Worm (Caenorhabditis elegans): Measurements from ENCODE around the gene clec-223.

DNA sequence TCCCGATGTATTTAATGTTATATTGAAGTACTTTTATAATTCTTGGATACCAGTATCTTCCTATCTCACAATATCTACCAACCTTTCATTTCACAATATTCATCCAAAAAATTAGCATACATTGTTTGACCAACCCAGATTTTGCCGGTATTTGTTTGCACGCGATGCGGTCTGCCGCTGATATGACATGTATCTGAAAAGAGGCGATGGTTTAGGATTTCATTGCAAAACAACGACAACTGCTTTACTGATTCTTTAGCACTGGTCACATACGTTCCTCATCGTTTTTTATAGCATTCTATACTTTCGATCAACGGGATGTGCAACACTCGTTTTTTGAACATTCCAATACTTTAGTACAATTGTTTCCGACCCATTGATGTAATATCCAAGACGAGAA, 25.1 kb upstream of the clec-223 start, which contains the start of gene mam-4:
- TF ChIP-seq snpc-4 (tag; optimal IDR thresholded peaks at IDR 0.05), result no peak
- no peak for TF ChIP-seq nhr-76 (tag; optimal IDR thresholded peaks at IDR 0.05)
- TF ChIP-seq nhr-28 (tag; optimal IDR thresholded peaks at IDR 0.05), result no peak
- TF ChIP-seq unc-39 (tag; optimal IDR thresholded peaks at IDR 0.05), result no peak
- TF ChIP-seq blmp-1 (tag; optimal IDR thresholded peaks at IDR 0.05), result no peak
- TF ChIP-seq unc-62 (GFP tag; optimal IDR thresholded peaks at IDR 0.05), result no peak
- no peak for TF ChIP-seq hlh-1 (tag; optimal IDR thresholded peaks at IDR 0.05)
- no peak for TF ChIP-seq lin-13 (tag; optimal IDR thresholded peaks at IDR 0.05)
- no peak for TF ChIP-seq elt-1 (tag; optimal IDR thresholded peaks at IDR 0.05; ENCODE audit: borderline replicate concordance, insufficient read depth)
- TF ChIP-seq nhr-237 (tag; optimal IDR thresholded peaks at IDR 0.05), result no peak
- TF ChIP-seq cnd-1 (tag; optimal IDR thresholded peaks at IDR 0.05), result no peak
